Fruit fly (Drosophila melanogaster) whole organism, larva: ENCODE results near the gene Doc2.
A peak's percentile ranks its signal among the peaks of the same experiment; 100 is the strongest.

ENCODE experiments used
- noc ChIP-seq: fragments of 200-800 bp; sonication (Bioruptor generic); optimal IDR thresholded peaks from 3 replicates; lab custom pipeline; 2019; ENCODE audit warnings: missing biosample characterization, mild to moderate bottlenecking, missing genetic modification characterization, moderate library complexity

Gene Doc2

DNA sequence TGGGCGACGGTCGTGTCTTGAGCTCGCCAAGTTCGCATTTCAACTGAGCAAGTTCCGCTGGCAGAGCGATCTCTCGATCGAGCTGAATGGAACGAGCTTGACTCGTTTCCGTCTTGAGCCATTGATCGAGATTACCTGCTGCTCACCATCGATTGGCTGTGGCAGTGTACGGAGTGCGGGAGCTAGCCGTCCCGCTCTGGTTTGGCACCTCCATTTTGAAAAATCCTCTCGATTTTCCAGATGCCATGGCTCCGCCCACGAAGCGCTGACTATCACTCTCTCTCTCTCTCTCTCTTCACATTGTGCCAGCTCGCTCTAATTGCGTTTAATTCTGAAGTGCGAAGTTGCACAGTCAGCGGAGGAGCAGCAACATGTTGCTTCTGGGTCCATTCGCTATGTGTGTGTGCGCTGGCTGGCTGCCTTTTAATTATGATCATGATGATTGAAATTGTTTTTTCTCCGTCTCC, at the start of gene Doc2:
Gene Doc2 (minus strand): TSS at position 51 of the 467 bp plus-strand sequence.
- no peak for TF ChIP-seq noc (tag; lab: Kevin White, UChicago)

DNA sequence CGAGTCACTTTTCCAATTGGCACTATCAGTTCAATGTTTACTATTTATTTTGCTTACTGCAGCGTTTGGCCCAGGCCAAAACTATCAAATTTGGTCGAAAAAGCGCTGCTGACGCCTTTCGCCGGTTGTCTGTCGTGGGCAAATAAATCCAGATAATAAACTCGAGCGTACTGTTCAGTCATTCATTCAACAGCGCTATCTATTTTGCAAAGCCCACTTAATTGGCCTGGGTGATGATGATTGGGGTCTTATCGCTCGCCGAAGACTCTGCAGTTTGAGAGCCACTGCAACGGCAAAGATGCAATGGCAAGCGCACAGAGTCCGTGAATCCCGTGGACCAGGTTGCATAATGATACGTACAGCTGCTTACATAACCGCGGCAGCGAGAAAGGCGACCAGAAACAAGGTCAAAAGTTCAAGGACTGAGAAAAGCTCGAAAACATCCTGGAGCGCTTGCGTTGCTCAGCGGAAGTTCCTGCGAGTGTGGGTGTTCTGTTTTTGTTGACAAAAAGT, 47.5 kb upstream of the Doc2 start:
- TF ChIP-seq noc (tag; lab: Kevin White, UChicago) = peak; percentile 40

DNA sequence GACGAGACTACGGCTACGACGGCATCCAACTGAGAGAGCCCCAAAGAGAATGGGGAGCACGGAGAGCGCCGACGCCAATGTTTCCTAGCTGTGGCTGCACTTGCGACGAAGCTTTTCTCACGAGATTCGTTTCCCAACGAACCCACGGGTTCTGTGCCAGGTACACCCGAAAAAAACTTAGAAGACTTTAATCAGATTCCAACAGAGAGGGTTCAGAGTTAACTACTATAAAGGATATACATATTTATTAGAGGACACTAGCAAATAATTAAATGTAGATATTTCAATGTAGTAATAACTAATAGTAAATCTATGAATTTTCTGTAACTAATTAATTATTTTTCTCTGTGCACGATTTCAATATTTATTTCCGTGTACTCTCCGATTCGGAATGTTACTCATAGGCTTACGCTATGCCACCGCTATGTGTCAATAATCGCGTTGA, 47.0 kb upstream of the Doc2 start, which contains the start of gene Argk1:
Gene Argk1 (minus strand): TSS at position 31 of the 445 bp plus-strand sequence.
- peak; percentile 91 for TF ChIP-seq noc (tag; lab: Kevin White, UChicago)

DNA sequence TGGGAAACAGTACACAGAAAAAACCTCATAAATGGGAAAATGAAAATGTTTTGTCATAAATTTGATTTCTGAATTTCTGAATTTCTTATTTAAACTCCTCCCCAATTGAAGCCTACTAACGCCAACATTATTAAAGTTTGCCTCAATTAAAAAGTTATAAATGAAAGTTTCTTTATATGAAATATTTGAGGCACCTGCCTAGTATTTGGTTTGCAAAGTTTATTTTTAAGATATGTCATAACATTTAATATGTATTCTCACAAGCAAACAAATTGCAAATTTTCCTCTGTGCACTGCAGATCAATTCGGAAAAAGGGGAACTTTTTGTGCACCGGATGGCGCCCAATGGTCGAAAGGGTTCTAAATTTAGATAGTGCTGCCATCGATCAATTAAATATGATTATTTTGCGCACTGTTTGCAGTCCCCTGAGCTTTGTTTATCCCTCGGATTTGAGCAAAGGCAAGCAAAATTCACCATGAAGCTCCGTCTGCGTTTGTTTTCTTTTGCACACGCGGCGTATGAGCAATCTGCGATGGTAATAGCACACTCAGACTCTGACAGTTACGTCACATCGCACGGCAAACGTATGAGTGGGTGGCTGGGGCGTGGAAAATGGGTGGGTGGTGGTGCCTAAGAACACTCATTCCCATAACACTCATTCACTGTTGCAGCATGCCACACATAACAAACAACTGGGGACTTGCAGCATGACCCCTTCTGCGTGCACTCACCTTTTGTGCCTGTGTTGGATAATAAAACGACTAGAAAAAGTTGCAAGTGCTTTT, 46.1 kb upstream of the Doc2 start:
- peak; percentile 15 for TF ChIP-seq noc (tag; lab: Kevin White, UChicago)

DNA sequence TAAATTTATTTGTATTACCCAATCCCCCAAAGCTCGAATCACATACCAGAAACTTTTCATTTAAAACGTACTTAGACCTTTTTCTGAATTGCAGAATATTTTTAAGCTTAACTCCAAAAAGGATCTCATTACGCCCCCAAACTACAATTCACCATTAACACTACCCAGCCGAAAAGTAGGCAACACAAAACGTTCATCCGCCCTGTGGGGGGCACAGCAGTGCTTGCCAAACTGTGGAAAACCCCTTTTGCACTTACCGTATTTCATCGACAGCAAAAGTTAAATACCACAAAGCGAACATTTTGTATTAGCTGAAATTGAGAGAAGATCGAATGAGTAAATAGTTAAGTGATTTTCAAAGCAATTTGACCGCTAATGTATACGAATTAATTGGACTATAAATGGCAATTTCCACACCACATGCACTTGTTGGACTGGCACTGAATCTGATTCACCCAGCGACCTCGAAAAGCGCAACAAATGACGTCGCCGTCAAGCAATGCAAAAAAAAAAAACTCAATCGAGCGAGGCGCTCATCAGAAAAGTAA, 45.2 kb upstream of the Doc2 start:
- no peak for TF ChIP-seq noc (tag; lab: Kevin White, UChicago)

DNA sequence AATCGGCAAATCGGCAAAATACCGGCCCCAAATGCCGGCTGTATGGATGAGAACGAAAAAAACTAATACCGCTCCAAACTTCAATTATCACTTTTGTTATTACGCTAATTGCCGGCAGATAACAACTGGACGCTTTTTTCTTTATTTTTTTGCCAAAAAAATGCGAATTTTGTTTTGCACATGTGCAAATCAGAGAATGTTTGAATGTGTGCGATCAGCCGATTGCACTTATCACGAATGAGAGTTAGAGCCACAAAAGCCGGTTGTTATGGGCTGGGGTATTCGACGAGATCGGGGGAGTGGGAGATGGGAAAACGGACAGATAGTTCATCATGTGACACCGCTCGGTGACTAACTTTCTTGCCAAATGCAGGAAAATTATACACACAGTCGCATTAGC, 44.6 kb upstream of the Doc2 start:
- TF ChIP-seq noc (tag; lab: Kevin White, UChicago) = peak; percentile 54

DNA sequence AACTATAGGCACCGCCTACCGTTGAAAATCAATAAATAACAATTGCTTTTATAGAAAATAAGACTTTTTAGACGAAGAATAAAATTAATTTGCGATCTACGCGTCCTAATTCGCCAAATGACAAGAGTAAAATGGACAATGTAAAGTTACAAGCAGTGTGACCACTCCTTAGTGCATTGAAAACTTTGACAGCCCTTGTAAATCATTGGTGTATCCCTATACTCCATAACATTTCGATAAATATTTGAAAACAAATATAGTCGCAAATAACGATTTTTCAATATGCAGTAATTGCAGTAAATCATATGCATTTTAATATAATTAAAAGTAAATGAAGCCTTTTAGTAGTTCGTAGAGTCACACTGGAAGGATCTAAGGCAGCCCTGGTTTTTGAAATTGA, 43.8 kb upstream of the Doc2 start:
- no peak for TF ChIP-seq noc (tag; lab: Kevin White, UChicago)

DNA sequence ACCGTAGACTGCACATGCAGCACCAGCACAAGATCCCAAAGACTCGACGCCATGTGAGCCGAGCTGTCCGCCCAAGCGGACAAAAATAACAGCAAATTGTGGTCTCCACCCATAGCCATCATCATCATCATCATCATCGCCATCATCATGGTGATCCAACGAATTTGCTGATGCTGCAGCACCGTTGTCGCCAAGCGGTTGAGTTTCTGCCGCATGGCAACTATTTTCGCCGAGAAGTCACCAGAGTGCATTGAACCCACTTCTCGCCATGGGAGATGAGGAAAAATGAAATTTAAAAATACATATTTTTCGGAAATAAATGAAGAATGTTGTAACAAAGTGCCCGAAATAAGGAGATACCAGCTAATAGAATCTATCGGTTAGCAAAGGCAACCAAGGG, 42.4 kb upstream of the Doc2 start:
- no peak for TF ChIP-seq noc (tag; lab: Kevin White, UChicago)

DNA sequence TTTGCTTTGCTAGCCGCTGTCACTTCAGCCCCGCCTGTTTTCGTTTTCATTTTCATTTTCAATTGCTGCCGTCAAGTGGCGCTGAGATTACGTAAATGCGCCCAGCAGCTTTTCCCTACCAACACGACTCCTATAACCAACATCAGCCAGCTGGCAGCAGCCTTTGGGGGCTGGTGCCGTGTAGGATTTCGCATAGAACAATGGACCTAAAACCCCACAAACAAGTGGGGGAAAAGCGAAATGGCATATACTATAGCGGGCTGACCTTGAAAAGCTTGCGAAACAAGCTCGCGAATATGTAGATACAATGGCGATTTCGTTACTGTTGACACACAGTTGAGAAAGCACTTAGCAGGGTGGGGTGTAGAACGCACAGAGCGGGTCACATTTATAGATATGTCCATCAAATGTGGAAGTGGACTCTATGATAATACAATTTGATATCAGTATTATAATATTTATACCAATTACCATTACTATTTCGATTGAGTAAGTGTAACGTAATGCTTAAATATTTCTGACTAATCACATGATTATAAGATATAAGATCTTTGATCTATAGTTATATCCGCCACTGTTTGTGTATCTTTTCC, 40.7 kb upstream of the Doc2 start:
- TF ChIP-seq noc (tag; lab: Kevin White, UChicago) = peak; percentile 19

DNA sequence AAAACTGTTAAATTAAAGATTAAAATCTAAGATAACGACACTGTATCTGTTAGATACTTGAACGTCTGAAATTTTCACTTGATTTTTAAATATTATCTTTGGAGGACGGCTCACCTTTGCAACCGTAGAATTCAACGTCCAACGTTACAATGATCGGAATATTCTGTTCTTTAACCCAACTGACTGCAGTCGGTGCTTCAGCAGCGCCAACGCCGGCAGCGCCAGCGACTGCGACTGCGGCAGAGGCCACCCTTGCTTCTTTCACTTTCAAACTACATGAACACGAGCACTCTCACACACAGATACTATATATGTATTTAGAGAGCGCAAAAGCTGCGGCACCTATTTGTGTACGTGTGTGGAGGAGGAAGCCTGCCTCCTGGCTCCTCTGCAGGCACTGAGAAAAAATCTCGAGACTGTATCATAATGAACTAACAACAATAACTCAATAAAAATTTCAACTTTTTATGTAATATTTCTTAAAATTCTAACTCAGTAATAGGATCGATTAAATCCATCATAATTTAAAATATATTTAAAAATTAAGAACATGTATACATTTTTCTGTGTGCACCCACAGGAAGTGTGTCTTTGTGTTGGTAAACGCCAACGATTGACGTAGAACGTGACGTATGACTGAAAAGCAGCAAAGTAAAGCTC, 38.5 kb upstream of the Doc2 start:
- TF ChIP-seq noc (tag; lab: Kevin White, UChicago) = peak; percentile 95

DNA sequence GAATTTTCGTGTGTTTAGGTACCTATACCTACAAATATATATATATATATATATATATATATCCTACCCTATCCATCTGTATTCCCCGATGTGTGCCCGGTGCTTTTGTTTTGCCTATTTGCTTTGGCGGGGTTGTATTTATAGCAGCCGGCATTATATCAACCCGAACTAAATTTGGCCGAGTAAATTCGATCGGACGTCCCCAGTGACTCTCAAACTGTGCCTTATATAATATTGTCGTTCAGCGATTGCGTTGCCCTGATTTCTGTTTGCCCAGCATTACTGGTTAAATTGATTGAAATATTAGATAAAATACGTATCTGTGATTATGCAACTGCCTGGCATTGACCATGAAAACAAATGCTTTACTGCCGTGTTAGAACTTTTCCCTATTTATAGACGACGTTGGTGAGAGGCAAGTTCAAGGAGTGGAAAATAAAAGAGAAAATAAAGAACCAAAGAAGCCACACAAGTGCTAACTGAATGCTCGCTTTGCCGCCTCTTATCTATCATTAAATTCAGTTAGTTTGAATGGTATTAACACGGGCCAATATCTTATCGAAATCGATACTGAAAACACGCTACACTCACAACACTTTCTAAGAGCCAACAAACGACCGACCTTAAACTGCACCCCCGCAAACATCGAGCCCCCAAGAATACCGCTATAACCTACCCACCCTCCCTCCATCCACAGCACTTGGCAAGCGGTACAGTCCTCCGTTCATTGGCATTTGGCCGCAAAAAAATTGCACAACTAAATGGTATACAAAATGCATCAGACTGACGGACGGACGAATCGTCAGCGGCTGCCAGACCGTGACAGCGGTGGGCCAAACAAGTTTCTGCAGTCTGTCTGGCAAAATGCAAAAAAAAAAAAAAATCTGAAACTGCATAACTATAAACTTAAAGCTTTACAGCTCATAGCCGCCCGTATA, 37.1 kb upstream of the Doc2 start:
- TF ChIP-seq noc (tag; lab: Kevin White, UChicago) = no peak

DNA sequence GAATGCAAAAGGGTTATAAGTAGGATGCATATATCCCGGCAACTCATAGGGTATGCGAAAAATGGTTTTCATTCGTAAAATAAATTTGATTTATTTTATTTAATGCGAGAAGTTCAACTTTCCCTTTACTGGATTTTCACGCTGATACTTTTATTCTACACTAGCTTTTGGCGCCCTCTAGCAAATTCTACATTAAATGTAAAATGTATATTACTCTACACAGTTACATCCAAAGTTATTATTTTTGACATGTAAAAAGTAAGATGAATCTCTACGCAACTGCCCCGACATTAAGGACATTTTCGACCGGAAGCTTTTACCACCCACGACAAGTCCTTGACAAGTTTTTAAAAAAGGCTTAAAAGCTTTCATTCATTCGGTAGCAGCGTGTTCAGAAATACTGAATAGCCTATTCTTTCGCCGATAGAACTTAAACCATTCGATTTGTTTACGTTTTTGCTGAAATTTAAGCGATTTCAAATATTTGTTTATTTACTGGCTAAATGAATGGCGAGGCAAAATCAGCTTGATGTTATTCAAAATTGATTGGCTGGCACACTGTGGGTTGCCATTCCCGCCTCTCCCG, 35.9 kb upstream of the Doc2 start:
- no peak for TF ChIP-seq noc (tag; lab: Kevin White, UChicago)

DNA sequence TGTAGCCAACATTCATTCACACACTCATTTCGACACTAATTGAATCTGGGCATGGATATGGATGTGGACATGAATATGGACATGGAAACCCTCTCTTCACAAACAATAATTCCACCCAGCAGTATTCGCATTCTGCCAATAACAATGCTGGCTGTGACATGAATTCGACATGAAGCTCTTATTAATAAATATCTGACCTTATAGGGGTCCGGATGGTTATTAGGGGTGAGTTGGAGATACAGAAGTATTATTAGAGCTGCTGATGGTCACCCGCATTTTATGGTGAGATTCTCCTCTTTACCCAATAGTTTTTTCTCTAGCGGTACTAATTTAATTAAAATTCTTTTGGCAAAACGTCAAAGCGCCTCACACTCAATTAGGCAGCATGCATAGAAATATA, 35.2 kb upstream of the Doc2 start:
- no peak for TF ChIP-seq noc (tag; lab: Kevin White, UChicago)

DNA sequence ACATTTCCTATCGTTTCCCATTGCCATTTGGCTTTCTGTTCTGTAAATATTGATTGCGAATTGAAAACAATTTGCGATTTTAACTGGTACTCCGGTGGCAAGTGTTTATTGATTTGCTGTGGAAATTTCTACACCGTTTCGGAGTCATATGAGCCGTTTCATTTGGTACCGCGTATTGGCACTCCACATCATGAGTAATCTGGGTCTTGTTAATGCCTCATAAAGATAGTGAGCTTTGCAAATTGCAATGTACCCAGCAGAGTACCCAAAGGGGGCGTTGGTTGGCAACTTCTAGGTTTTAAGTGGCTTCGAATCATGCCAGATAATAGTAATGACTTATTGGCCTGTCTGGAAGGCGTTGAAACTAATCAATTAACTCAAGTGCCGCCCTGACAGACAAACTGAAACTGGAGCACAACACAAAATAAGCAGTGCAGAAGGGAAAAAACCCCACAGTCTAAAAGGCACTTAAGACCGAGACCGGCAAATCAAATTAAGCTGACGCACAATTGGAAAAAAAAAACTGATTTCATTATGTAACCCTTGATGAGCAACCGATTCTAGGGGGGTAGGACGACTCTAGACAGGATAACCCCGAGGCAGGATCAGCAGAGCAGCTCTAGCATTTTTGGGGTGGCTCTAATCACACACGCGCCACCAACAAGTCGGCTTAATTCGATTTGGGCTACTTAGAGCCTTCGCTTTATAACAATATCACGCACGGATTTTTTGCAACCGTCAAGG, 33.9 kb upstream of the Doc2 start:
- peak; percentile 54 for TF ChIP-seq noc (tag; lab: Kevin White, UChicago)
